Fruit fly (Drosophila melanogaster) ovary, adult (tissue): ENCODE measurements around the gene Tdh.

ENCODE experiments used
- CG17801 ChIP-seq: fragments of 200-800 bp; optimal IDR thresholded peaks from 2 replicates; lab custom pipeline; 2019; ENCODE audit warnings: missing biosample characterization, mild to moderate bottlenecking, missing genetic modification characterization, moderate library complexity; ENCODE audit not compliant: partially characterized antibody

Tdh gene

DNA sequence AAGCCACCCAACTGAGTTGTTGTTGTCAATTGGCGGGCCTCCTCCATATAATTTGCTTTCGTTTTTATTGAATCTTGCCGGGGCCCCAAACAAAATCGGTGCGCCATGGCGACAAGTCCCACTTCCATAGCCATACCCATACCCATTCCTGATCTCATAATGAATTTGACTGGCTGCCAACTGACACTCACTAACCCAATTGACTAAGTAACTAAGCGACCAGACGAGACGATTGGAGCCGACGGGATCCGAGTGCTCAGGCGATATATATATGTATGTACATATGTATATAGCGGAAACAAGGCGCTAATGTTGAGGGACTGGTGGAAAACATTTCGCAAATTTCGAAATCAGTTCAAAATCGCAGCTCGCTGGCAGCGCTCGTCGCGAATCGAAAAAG lies at the start of gene Tdh:
TSS of gene Tdh (plus strand) at position 346 of the 400 bp plus-strand sequence.
- no peak for TF ChIP-seq CG17801

dm6 chr3L:20425888-20426287 lies 40.9 kb upstream of the Tdh start, which contains the start of gene CG5282:
Gene CG5282, minus strand, starts transcription at chr3L:20426071.
- TF ChIP-seq CG17801: no peak

- no peak for TF ChIP-seq CG17801
These were observed 39.3 kb upstream of the Tdh start, which contains the start of gene CG5274 for dm6 chr3L:20427449-20427848. Gene CG5274, minus strand, starts transcription at chr3L:20427666.

DNA sequence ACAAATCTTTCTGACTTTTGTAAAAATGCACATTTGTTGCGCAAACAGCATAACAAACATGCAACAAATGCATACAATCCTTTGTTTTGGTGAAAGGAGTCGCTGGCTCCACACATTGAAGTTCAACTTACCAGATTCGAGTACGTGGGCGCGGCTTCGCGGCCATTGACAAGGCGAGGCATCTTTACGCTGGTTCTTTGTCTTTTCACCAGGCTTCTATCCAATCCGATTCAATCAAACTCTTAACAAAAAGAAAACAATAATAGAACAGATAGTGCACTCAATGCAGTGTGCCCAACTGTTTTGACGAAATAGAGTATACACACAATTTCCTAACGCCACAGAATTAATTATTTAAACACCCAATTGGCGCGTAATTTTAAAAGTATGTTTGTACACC lies 36.6 kb upstream of the Tdh start, which contains the start of gene CG5262:
TSS of gene CG5262 (minus strand) at position 294 of the 400 bp plus-strand sequence.
- TF ChIP-seq CG17801: peak; percentile 33

DNA sequence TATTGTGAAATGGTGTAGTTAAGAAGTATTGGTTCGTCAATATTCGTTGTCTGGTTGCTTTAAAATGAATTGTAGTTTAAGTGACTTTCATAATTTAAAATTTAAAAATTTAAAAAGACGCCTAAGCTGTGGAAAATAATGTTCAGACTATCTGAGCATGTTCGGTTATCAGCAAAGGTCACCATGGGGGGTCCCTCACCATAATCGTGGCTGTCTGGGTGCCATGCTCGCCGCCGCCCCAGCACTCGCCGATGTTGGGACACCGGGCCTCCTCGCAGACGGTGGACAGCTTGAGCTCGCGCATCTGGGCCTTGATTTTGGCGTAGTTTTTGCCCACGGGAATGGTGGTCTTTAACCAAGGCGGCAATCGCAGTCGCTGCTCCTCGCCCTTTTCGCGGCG lies 35.1 kb upstream of the Tdh start:
- TF ChIP-seq CG17801: no peak

dm6 chr3L:20432297-20432696 lies 34.4 kb upstream of the Tdh start, which contains the start of the genes Las and Psn:
Gene Las, minus strand, starts transcription at chr3L:20432361.
Gene Psn, plus strand, starts transcription at chr3L:20432468.
- peak; percentile 10 for TF ChIP-seq CG17801

dm6 chr3L:20436069-20436468 lies 30.7 kb upstream of the Tdh start, which contains the start of the genes mRpL15 and CtIP:
Gene mRpL15, minus strand, starts transcription at chr3L:20436209.
Gene CtIP, plus strand, starts transcription at chr3L:20436250.
- peak; percentile 5 for TF ChIP-seq CG17801

DNA sequence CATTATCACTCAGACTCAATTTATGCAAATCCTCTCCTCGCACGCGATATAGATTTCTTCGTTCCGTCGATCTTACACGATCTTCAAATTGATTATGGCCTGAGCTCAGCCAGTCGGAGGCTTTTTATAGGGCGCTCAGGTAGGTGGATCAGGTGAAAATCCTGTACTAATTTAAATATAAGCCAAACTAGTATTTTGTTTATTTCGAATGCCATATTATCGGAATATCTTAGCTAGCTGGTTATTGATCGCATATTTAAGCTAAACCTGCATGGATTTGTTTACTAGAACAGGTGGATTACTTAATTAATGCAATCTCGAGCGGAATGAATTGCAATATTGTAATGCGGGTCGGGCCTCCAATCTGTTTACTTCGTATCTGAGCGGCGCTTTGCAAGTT lies 27.0 kb upstream of the Tdh start, which contains the start of gene Hpd:
TSS of gene Hpd (minus strand) at position 101 of the 400 bp plus-strand sequence.
- no peak for TF ChIP-seq CG17801

- no peak for TF ChIP-seq CG17801
These were observed 25.8 kb upstream of the Tdh start for dm6 chr3L:20440902-20441429.

DNA sequence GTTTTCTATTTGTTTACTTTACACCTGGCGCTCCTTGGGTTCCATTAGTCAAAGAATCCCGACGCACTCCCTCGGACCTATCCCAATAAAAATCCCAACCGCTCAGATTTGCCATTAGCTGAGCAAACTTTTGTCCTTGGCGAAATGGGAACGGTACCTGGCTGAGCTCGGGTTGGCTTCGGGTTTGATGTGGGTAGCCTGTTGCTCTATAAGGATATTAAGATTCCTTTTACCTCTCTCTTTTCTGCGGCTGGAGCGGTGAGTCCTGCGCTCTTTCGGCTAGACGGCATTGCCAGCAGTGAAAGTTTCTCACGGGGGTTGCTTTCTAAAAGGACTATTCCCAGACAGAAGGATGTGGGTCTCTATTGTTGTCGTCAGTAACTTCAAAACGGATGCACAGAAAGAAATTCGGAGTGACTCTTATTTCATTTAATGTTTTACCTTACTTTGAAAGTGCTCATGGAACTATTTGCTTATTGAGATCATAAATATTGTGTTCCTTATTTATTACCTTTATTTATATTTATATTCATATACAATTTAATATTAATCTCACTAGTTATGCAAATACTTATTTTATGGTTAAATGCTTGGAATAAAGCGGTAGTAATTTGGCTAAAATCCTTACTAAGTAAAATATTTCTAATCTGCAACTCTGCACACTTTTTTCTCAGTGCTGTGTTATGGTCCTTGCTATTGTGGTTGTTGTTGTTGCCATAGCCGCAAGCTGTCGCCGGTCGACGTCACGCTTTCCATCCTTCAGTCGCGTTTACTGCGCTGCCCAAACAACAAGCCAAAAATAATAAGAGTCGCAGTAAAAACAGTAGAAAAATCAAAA lies 24.9 kb upstream of the Tdh start, which contains the start of gene CG5910:
TSS of gene CG5910 (plus strand) at position 788 of the 838 bp plus-strand sequence.
- TF ChIP-seq CG17801: no peak

DNA sequence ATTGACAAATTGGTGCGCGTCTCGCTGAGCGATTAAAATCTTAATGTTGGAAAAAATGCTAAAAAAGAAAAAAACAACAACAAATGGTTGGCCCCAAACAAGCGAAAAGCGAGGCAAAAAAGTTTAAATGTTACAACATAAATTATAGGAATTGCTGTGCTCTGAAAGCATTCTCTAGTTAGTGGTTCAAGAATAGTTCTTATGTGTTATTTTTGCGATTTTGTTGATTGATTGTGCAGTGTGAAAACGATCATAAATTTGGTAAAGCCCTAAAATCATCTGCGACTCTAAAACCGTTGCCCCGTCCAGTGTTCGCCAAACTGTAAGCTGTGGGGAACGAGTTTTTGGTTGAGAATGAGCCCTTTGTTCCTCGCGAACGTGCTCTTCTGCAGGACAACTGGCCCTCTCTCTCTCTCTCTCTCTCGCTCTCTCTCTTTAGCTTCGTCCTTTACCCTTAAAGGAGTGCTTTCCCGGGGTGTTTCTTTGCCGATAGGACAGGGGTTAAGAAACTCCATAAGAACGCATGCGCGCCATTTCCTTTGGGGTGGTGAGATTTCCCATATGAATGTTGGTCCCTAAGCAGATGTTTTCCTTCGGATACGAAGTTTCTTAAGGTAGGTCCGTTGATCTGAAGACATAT lies 23.9 kb upstream of the Tdh start:
- TF ChIP-seq CG17801: no peak

- TF ChIP-seq CG17801: peak; percentile 69
These were observed 21.8 kb upstream of the Tdh start for dm6 chr3L:20444815-20445519.

- no peak for TF ChIP-seq CG17801
These were observed 20.7 kb upstream of the Tdh start for dm6 chr3L:20446030-20446429.

DNA sequence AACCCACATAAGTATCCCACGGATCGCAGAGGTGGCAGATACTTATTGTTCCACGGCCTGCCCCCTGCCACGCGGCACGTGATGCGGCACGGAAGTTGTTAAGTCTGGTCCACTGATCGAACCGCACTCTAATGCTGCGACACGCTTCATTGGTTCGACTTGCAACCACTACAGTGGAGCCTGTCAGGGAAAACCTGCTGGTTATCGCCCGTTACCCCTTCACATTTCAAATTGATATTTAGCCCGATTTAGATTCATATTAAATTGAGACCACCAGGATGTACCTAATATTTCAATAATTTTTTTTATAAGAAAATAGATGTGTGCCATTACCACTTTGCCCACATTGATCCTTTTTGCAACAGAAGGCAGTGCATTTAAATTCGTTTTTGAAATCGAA lies 19.4 kb upstream of the Tdh start:
- no peak for TF ChIP-seq CG17801

DNA sequence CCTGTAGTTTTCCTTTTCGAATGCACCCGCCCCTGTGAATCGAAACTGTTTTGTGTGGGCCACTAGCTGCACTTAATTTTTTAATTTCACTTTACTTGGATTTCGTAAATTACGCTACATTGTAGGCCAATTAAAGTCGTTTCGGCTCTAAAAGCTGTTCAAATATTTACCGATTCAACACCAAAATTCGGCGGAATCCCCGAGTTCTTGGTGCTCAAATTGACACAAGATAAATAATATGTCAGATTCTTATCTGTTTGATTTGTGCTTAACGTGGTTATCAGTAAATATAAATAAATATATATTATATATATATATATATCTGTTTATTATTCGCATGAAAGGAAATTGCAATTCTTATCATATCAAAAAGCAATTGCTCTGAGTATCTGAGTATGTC lies 18.8 kb upstream of the Tdh start:
- TF ChIP-seq CG17801: no peak

dm6 chr3L:20448773-20449172 lies 18.0 kb upstream of the Tdh start:
- no peak for TF ChIP-seq CG17801
